Fruit fly (Drosophila melanogaster): ENCODE measurements around the gene Spt20.

- no peak for TF ChIP-seq psq (optimal IDR thresholded peaks at IDR 0.05)
- no peak for TF ChIP-seq h (optimal IDR thresholded peaks at IDR 0.05)
Measured at dm6 chr3L:13519555-13520284, 17.2 kb downstream of the Spt20 start, which contains the start of gene CG10710.

Data from Kc167 (cell line).